Worm (Caenorhabditis elegans) whole organism, L4 larva: ENCODE measurements around the gene Y54G11A.19.

ENCODE experiments used
- attf-4 ChIP-seq: sonication (generic microtip); optimal IDR thresholded peaks from 3 replicates; lab custom pipeline; 2017; ENCODE audit warnings: missing biosample characterization, missing genetic modification characterization
- hlh-30 ChIP-seq: sonication (generic microtip); optimal IDR thresholded peaks from 2 replicates; lab custom pipeline; 2017; ENCODE audit warnings: antibody characterized with exemption, mild to moderate bottlenecking, missing genetic modification characterization, missing compliant biosample characterization; ENCODE audit not compliant: insufficient read depth
- unc-62 ChIP-seq, 3 experiments: fragments of 150-350 bp in 1 of 3; sonication (generic microtip); optimal IDR thresholded peaks in 2 of 3; peaks in 1 of 3; 1 replicate in 1 of 3; 2 replicates in 2 of 3; lab custom pipeline; 2014 to 2017; ENCODE audit warnings: missing biosample characterization in 3 of 3, missing genetic modification characterization in 3 of 3, missing genetic modification reagents in 3 of 3, missing genotype in 1 of 3

ce11 chrII:14252057-14252456 is 4.6 kb downstream of the Y54G11A.19 start, which contains the start of gene Y54G11A.2:
- TF ChIP-seq hlh-30 (tag; lab: Kevin White, UChicago) (no peak), unc-62 (GFP tag; optimal IDR thresholded peaks at IDR 0.05 in 1 of 2; lab: Kevin White, UChicago) (no peak), unc-62 (tag; optimal IDR thresholded peaks at IDR 0.05; lab: Kevin White, UChicago) (no peak), attf-4 (no peak)
